Fruit fly (Drosophila melanogaster): ENCODE data around the gene TotC.
A peak's percentile ranks its signal among the peaks of the same experiment; 100 is the strongest.

Gene TotC

dm6 chr3R:20833664-20834063 lies 39.1 kb upstream of the TotC start (continued):
- TF ChIP-seq onecut (GFP tag; IDR thresholded peaks at IDR 0.05): no peak
- TF ChIP-seq CG6683 (GFP tag; optimal IDR thresholded peaks at IDR 0.05): no peak
- no peak for TF ChIP-seq gcm2 (GFP tag; optimal IDR thresholded peaks at IDR 0.05)
- TF ChIP-seq Doc2 (GFP tag; IDR thresholded peaks at IDR 0.05): no peak
- TF ChIP-seq dati (GFP tag; IDR thresholded peaks at IDR 0.05): 0 out of 2 replicates have a peak, but pooled peaks have one; percentile 3
- TF ChIP-seq Mad (GFP tag; optimal IDR thresholded peaks at IDR 0.05): no peak
- TF ChIP-seq CG1792 (GFP tag; optimal IDR thresholded peaks at IDR 0.05): no peak
- TF ChIP-seq pb (GFP tag; optimal IDR thresholded peaks at IDR 0.05): no peak
- TF ChIP-seq CG11085 (GFP tag; IDR thresholded peaks at IDR 0.05): no peak
- no peak for TF ChIP-seq chm (GFP tag; IDR thresholded peaks at IDR 0.05)
- TF ChIP-seq ash1 (GFP tag; optimal IDR thresholded peaks at IDR 0.05): no peak
- TF ChIP-seq Dip2 (GFP tag; IDR thresholded peaks at IDR 0.05): no peak
- TF ChIP-seq CG3995 (GFP tag; optimal IDR thresholded peaks at IDR 0.05): no peak
- no peak for TF ChIP-seq CG34224 (GFP tag; IDR thresholded peaks at IDR 0.05; ENCODE audit: partially characterized antibody)
- TF ChIP-seq Hey (tag; optimal IDR thresholded peaks at IDR 0.05): no peak
- TF ChIP-seq CG43689 (GFP tag; IDR thresholded peaks at IDR 0.05): no peak
- no peak for TF ChIP-seq chinmo (GFP tag; IDR thresholded peaks at IDR 0.05; ENCODE audit: partially characterized antibody)
- no peak for TF ChIP-seq D19B (GFP tag; optimal IDR thresholded peaks at IDR 0.05)
- TF ChIP-seq Hr39 (optimal IDR thresholded peaks at IDR 0.05): no peak
- TF ChIP-seq CG33557 (GFP tag; optimal IDR thresholded peaks at IDR 0.05): no peak
- TF ChIP-seq Meics (GFP tag; optimal IDR thresholded peaks at IDR 0.05): no peak
- TF ChIP-seq CG9215 (GFP tag; IDR thresholded peaks at IDR 0.05): no peak
- no peak for TF ChIP-seq Dll (GFP tag; IDR thresholded peaks at IDR 0.05; ENCODE audit: partially characterized antibody)
- TF ChIP-seq CG12236 (GFP tag; optimal IDR thresholded peaks at IDR 0.05): no peak
- TF ChIP-seq CG6654 (GFP tag; optimal IDR thresholded peaks at IDR 0.05): no peak
- no peak for TF ChIP-seq odd (GFP tag; optimal IDR thresholded peaks at IDR 0.05)
- TF ChIP-seq CG10959 (GFP tag; IDR thresholded peaks at IDR 0.05): no peak
- no peak for TF ChIP-seq da (GFP tag; optimal IDR thresholded peaks at IDR 0.05)
- TF ChIP-seq Six4 (GFP tag; optimal IDR thresholded peaks at IDR 0.05): peak; percentile 20
- 0 out of 2 replicates have a peak, but pooled peaks have one; percentile 36 for TF ChIP-seq dimm (GFP tag; IDR thresholded peaks at IDR 0.05)
- no peak for TF ChIP-seq lab (GFP tag; optimal IDR thresholded peaks at IDR 0.05)
- no peak for TF ChIP-seq Lpt (GFP tag; optimal IDR thresholded peaks at IDR 0.05)
- TF ChIP-seq CG13894 (tag; optimal IDR thresholded peaks at IDR 0.05): no peak
- no peak for TF ChIP-seq fd64A (GFP tag; optimal IDR thresholded peaks at IDR 0.05)
- no peak for TF ChIP-seq sug (tag; optimal IDR thresholded peaks at IDR 0.05)
- no peak for TF ChIP-seq MTF-1 (GFP tag; optimal IDR thresholded peaks at IDR 0.05; ENCODE audit: borderline replicate concordance)
- no peak for TF ChIP-seq CG15514 (GFP tag; optimal IDR thresholded peaks at IDR 0.05)
- no peak for TF ChIP-seq insv (GFP tag; optimal IDR thresholded peaks at IDR 0.05)
- no peak; the same call in 1 of the 2 replicates for TF ChIP-seq H2.0 (GFP tag; IDR thresholded peaks at IDR 0.05)
- TF ChIP-seq Nf-YA (GFP tag; IDR thresholded peaks at IDR 0.05): no peak
- TF ChIP-seq Ptx1 (GFP tag; IDR thresholded peaks at IDR 0.05): peak; percentile 38; the same call in 1 of the 2 replicates
- TF ChIP-seq CG15269 (tag; optimal IDR thresholded peaks at IDR 0.05): peak; percentile 46
- TF ChIP-seq vfl (GFP tag; optimal IDR thresholded peaks at IDR 0.05): no peak
- TF ChIP-seq CG5180 (GFP tag; optimal IDR thresholded peaks at IDR 0.05): no peak
- peak; percentile 2 for TF ChIP-seq Myb (GFP tag; optimal IDR thresholded peaks at IDR 0.05)
- no peak for TF ChIP-seq nerfin-2 (GFP tag; IDR thresholded peaks at IDR 0.05; ENCODE audit: partially characterized antibody)
- no peak for TF ChIP-seq CG8290 (GFP tag; optimal IDR thresholded peaks at IDR 0.05)
- TF ChIP-seq CG8290 (tag; optimal IDR thresholded peaks at IDR 0.05): no peak
- no peak for TF ChIP-seq Bteb2 (GFP tag; optimal IDR thresholded peaks at IDR 0.05)
- no peak for TF ChIP-seq Hr78 (GFP tag; optimal IDR thresholded peaks at IDR 0.05)
- TF ChIP-seq Hmx (GFP tag; optimal IDR thresholded peaks at IDR 0.05): no peak
- no peak for TF ChIP-seq slou (GFP tag; optimal IDR thresholded peaks at IDR 0.05)

All from whole organism, embryonic.